Worm (Caenorhabditis elegans) whole organism, young adult: ENCODE results near the gene tmem-218.
A peak's percentile ranks its signal among the peaks of the same experiment; 100 is the strongest.

Experiments used
- B0261.1 ChIP-seq: sonication (generic microtip); optimal IDR thresholded peaks from 2 replicates; lab custom pipeline; 2016; ENCODE audit warnings: mild to moderate bottlenecking, missing genetic modification characterization, moderate library complexity, missing compliant biosample characterization
- F33H1.4 ChIP-seq: fragments of 200-800 bp; sonication (Bioruptor generic); IDR thresholded peaks from 2 replicates; pipeline ENCODE4 v1.3.6; 2022; ENCODE audit warnings: missing genetic modification reagents, missing genetic modification characterization, missing compliant biosample characterization
- F52B5.7 ChIP-seq: sonication (generic microtip); optimal IDR thresholded peaks from 2 replicates; lab custom pipeline; 2016; ENCODE audit warnings: mild to moderate bottlenecking, missing genetic modification characterization, missing compliant biosample characterization
- F55B11.4 ChIP-seq: sonication (generic microtip); optimal IDR thresholded peaks from 2 replicates; lab custom pipeline; 2016; ENCODE audit warnings: missing compliant biosample characterization, missing genetic modification characterization, borderline replicate concordance; ENCODE audit not compliant: insufficient read depth
- F57A8.1 ChIP-seq: fragments of 200-800 bp; sonication (Bioruptor generic); optimal IDR thresholded peaks from 2 replicates; lab custom pipeline; 2018; ENCODE audit warnings: mild to moderate bottlenecking, missing genetic modification characterization, moderate library complexity, missing compliant biosample characterization
- F57C9.4 ChIP-seq: sonication (generic microtip); optimal IDR thresholded peaks from 2 replicates; lab custom pipeline; 2017; ENCODE audit warnings: mild to moderate bottlenecking, missing genetic modification characterization, missing compliant biosample characterization
- K12H6.12 ChIP-seq: fragments of 200-800 bp; sonication (Bioruptor generic); optimal IDR thresholded peaks from 2 replicates; lab custom pipeline; 2018; ENCODE audit warnings: mild to moderate bottlenecking, missing genetic modification characterization, missing compliant biosample characterization
- T07F8.4 ChIP-seq: sonication (generic microtip); optimal IDR thresholded peaks from 2 replicates; lab custom pipeline; 2016; ENCODE audit warnings: mild to moderate bottlenecking, missing genetic modification characterization, moderate library complexity, missing compliant biosample characterization
- akir-1 ChIP-seq: fragments of 200-800 bp; sonication (Bioruptor generic); optimal IDR thresholded peaks from 2 replicates; lab custom pipeline; 2018; ENCODE audit warnings: mild to moderate bottlenecking, missing genetic modification characterization, moderate library complexity, missing compliant biosample characterization
- athp-1 ChIP-seq: sonication (generic microtip); optimal IDR thresholded peaks from 2 replicates; lab custom pipeline; 2017; ENCODE audit warnings: mild to moderate bottlenecking, missing genetic modification characterization, missing compliant biosample characterization
- attf-3 ChIP-seq: fragments of 200-800 bp; sonication (Bioruptor generic); conservative IDR thresholded peaks from 2 replicates; pipeline ENCODE4 v1.3.6; 2022; ENCODE audit warnings: missing genetic modification reagents, missing genetic modification characterization, missing compliant biosample characterization
- bed-1 ChIP-seq: fragments of 200-800 bp; sonication (Bioruptor generic); IDR thresholded peaks from 2 replicates; pipeline ENCODE4 v1.3.6; 2022; ENCODE audit warnings: missing genetic modification reagents, missing genetic modification characterization, missing compliant biosample characterization
- cebp-1 ChIP-seq, 2 experiments: fragments of 200-800 bp in 1 of 2; sonication (Bioruptor generic) in 1 of 2; sonication (generic microtip) in 1 of 2; IDR thresholded peaks in 1 of 2; optimal IDR thresholded peaks in 1 of 2; 2 replicates each; pipeline versions ENCODE4 v1.3.6 to Lab custom; 2017 to 2022; ENCODE audit warnings: missing compliant biosample characterization in 2 of 2, missing genetic modification characterization in 2 of 2, mild to moderate bottlenecking in 1 of 2, missing genetic modification reagents in 1 of 2, moderate library complexity in 1 of 2
- ceh-100 ChIP-seq: fragments of 200-800 bp; sonication (Bioruptor generic); IDR thresholded peaks from 2 replicates; pipeline ENCODE4 v1.3.6; 2022; ENCODE audit warnings: missing genetic modification reagents, missing genetic modification characterization, missing compliant biosample characterization
- dpff-1 ChIP-seq: sonication (generic microtip); optimal IDR thresholded peaks from 2 replicates; lab custom pipeline; 2017; ENCODE audit warnings: mild to moderate bottlenecking, missing genetic modification characterization, missing compliant biosample characterization
- ekl-4 ChIP-seq: fragments of 200-800 bp; sonication (Bioruptor generic); IDR thresholded peaks from 2 replicates; pipeline ENCODE4 v1.3.6; 2022; ENCODE audit warnings: missing genetic modification reagents, missing genetic modification characterization, missing compliant biosample characterization
- gei-17 ChIP-seq: fragments of 200-800 bp; sonication (Bioruptor generic); optimal IDR thresholded peaks from 2 replicates; lab custom pipeline; 2018; ENCODE audit warnings: mild to moderate bottlenecking, missing genetic modification characterization, missing compliant biosample characterization
- lin-26 ChIP-seq: fragments of 200-800 bp; sonication (Bioruptor generic); IDR thresholded peaks from 2 replicates; pipeline ENCODE4 v1.3.6; 2022; ENCODE audit warnings: missing genetic modification reagents, missing genetic modification characterization, missing compliant biosample characterization
- madf-10 ChIP-seq: sonication (generic microtip); optimal IDR thresholded peaks from 2 replicates; lab custom pipeline; 2016; ENCODE audit warnings: mild to moderate bottlenecking, missing genetic modification characterization, missing compliant biosample characterization
- madf-6 ChIP-seq: fragments of 200-800 bp; sonication (Bioruptor generic); IDR thresholded peaks from 2 replicates; pipeline ENCODE4 v1.3.6; 2022; ENCODE audit warnings: missing genetic modification reagents, missing genetic modification characterization, missing compliant biosample characterization
- nhr-120 ChIP-seq: fragments of 200-800 bp; sonication (Bioruptor generic); IDR thresholded peaks from 2 replicates; pipeline ENCODE4 v1.3.6; 2022; ENCODE audit warnings: missing genetic modification characterization, missing compliant biosample characterization
- nhr-179 ChIP-seq: sonication (generic microtip); optimal IDR thresholded peaks from 2 replicates; lab custom pipeline; 2016; ENCODE audit warnings: mild to moderate bottlenecking, missing genetic modification characterization, missing compliant biosample characterization
- rcor-1 ChIP-seq: fragments of 200-800 bp; sonication (Bioruptor generic); IDR thresholded peaks from 2 replicates; pipeline ENCODE4 v1.3.6; 2022; ENCODE audit warnings: missing genetic modification reagents, missing genetic modification characterization, missing compliant biosample characterization
- repo-1 ChIP-seq: sonication (generic microtip); optimal IDR thresholded peaks from 2 replicates; lab custom pipeline; 2017; ENCODE audit warnings: mild to moderate bottlenecking, missing genetic modification characterization, missing compliant biosample characterization
- rpc-1 ChIP-seq, 2 experiments: fragments of 150-350 bp in 1 of 2; sonication (generic microtip) in 1 of 2; optimal IDR thresholded peaks; 2 replicates each; lab custom pipeline; 2014 to 2018; ENCODE audit warnings: missing biosample characterization in 1 of 2, missing genetic modification characterization in 1 of 2, missing genetic modification reagents in 1 of 2, missing genotype in 1 of 2
- snpc-1.1 ChIP-seq: sonication (generic microtip); optimal IDR thresholded peaks from 2 replicates; lab custom pipeline; 2017; ENCODE audit warnings: missing genetic modification characterization, mild to moderate bottlenecking, missing compliant biosample characterization, antibody characterized with exemption, moderate library complexity, missing genotype, missing genetic modification reagents; ENCODE audit not compliant: insufficient read depth
- snpc-3.4 ChIP-seq: sonication (generic microtip); optimal IDR thresholded peaks from 2 replicates; lab custom pipeline; 2017; ENCODE audit warnings: missing genetic modification characterization, mild to moderate bottlenecking, missing compliant biosample characterization, antibody characterized with exemption, moderate library complexity, missing genotype, missing genetic modification reagents
- somi-1 ChIP-seq: fragments of 200-800 bp; sonication (Bioruptor generic); optimal IDR thresholded peaks from 2 replicates; lab custom pipeline; 2018; ENCODE audit warnings: mild to moderate bottlenecking, missing genetic modification characterization, missing compliant biosample characterization
- zfh-2 ChIP-seq: fragments of 200-800 bp; sonication (Bioruptor generic); conservative IDR thresholded peaks from 2 replicates; pipeline ENCODE4 v1.3.6; 2022; ENCODE audit warnings: missing genetic modification reagents, missing genetic modification characterization, missing compliant biosample characterization
- zim-3 ChIP-seq: sonication (generic microtip); optimal IDR thresholded peaks from 2 replicates; lab custom pipeline; 2017; ENCODE audit warnings: mild to moderate bottlenecking, missing genetic modification characterization, moderate library complexity, missing compliant biosample characterization
- ztf-22 ChIP-seq: fragments of 200-800 bp; sonication (Bioruptor generic); optimal IDR thresholded peaks from 2 replicates; lab custom pipeline; 2018; ENCODE audit warnings: mild to moderate bottlenecking, missing genetic modification characterization, moderate library complexity, missing compliant biosample characterization
- ztf-25 ChIP-seq: fragments of 200-800 bp; sonication (Bioruptor generic); IDR thresholded peaks from 2 replicates; pipeline ENCODE4 v1.3.6; 2022; ENCODE audit warnings: missing genetic modification reagents, missing genetic modification characterization, missing compliant biosample characterization
- ztf-28 ChIP-seq: fragments of 200-800 bp; sonication (Bioruptor generic); IDR thresholded peaks from 2 replicates; pipeline ENCODE4 v1.3.6; 2022; ENCODE audit warnings: missing genetic modification reagents, missing genetic modification characterization, missing compliant biosample characterization

The tmem-218 gene

DNA sequence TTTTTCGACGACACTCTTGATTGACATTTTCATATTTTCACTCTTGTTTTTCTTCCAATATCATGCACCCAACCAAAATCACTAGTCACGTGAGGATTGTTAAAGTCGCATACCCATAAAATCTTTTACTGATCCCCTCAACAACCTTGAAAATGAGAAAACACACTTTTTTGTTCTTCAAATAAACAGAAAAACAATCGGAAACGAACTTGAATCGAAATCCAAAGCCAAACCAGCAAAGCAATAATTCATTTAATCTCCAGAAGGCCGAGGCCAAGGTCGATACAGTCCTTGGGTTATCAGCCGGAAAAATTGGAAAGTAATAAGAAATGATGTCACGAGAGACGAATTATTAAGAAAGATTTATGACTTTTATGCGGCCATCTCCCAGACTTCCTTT is 5.7 kb upstream of the tmem-218 start:
- TF ChIP-seq rcor-1 (GFP tag; lab: Robert Waterston, UW) (no peak), ztf-22 (GFP tag; lab: Kevin White, UChicago) (no peak), nhr-179 (tag; lab: Kevin White, UChicago) (no peak), lin-26 (GFP tag; lab: Robert Waterston, UW) (no peak), dpff-1 (tag; lab: Kevin White, UChicago) (no peak), B0261.1 (tag; lab: Kevin White, UChicago) (no peak), ceh-100 (GFP tag; lab: Robert Waterston, UW) (no peak), ztf-28 (no peak), zim-3 (tag; lab: Kevin White, UChicago) (no peak), F57A8.1 (GFP tag; lab: Kevin White, UChicago) (no peak), madf-6 (no peak), F52B5.7 (tag; lab: Kevin White, UChicago) (no peak), cebp-1 (GFP tag; IDR thresholded peaks at IDR 0.05; lab: Robert Waterston, UW) (no peak), cebp-1 (tag; optimal IDR thresholded peaks at IDR 0.05; lab: Kevin White, UChicago) (no peak), snpc-1.1 (tag; lab: Kevin White, UChicago) (no peak), somi-1 (GFP tag; lab: Kevin White, UChicago) (no peak), repo-1 (tag; lab: Kevin White, UChicago) (no peak)

DNA sequence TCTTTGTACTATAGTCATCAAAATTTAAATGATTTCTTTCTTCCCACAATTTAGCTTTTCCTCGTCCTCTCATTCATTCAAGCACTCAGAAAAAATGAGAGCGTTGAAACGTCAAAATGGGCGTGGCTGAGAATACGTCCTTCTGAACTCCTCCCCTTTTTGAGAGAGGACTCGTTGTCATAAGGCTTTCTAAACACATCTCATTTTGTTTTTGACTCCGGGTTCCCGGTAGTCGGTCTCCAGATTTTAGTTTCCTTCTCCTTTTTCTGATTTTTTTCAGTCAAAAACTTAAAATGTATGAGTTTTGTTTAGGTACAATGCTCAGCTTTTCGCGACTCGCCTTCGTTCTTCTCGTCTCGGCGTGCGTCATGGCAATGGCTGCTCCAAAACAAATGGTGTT is 12.7 kb downstream of the tmem-218 start, which contains the start of gene nlp-6:
Gene nlp-6 (plus strand): TSS at position 301 of the 400 bp plus-strand sequence.
- TF ChIP-seq F33H1.4 (GFP tag; lab: Robert Waterston, UW) (no peak), ekl-4 (GFP tag; lab: Robert Waterston, UW) (no peak), ztf-28 (no peak), snpc-3.4 (tag; lab: Kevin White, UChicago) (no peak), T07F8.4 (tag; lab: Kevin White, UChicago) (no peak), rpc-1 (optimal IDR thresholded peaks at IDR 0.05; lab: Kevin White, UChicago) (no peak), rpc-1 (tag; optimal IDR thresholded peaks at IDR 0.05; lab: Kevin White, UChicago) (no peak), bed-1 (GFP tag; lab: Robert Waterston, UW) (no peak), ztf-25 (GFP tag; lab: Robert Waterston, UW) (no peak), gei-17 (GFP tag; lab: Kevin White, UChicago) (no peak), nhr-120 (GFP tag; lab: Robert Waterston, UW) (no peak), akir-1 (no peak), F55B11.4 (tag; lab: Kevin White, UChicago) (no peak)
- TF ChIP-seq, all 124 proteins: peak for 0

DNA sequence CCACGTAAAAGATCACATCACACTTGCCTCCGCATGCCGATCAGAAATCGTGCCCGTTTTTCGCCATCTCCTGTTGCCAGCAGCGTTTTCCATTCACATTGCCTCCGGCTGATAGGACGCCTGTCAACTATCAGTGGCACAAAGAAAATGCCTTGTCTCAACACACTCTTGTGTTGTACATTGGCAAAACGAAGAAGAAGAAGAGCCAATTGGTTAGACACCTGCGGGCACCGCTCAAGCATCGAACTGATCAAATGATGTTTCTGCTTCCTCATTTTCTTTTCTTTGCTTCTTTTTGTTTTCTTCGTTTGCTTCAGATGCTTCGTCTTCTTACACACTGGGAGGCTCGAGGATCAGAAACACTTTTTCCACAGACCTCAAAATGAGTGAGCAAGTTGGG is 17.8 kb downstream of the tmem-218 start:
- no peak for TF ChIP-seq F57C9.4 (tag; lab: Kevin White, UChicago)
- TF ChIP-seq ztf-25 (GFP tag; lab: Robert Waterston, UW), result no peak
- TF ChIP-seq attf-3, result no peak
- TF ChIP-seq zim-3 (tag; lab: Kevin White, UChicago), result no peak

DNA sequence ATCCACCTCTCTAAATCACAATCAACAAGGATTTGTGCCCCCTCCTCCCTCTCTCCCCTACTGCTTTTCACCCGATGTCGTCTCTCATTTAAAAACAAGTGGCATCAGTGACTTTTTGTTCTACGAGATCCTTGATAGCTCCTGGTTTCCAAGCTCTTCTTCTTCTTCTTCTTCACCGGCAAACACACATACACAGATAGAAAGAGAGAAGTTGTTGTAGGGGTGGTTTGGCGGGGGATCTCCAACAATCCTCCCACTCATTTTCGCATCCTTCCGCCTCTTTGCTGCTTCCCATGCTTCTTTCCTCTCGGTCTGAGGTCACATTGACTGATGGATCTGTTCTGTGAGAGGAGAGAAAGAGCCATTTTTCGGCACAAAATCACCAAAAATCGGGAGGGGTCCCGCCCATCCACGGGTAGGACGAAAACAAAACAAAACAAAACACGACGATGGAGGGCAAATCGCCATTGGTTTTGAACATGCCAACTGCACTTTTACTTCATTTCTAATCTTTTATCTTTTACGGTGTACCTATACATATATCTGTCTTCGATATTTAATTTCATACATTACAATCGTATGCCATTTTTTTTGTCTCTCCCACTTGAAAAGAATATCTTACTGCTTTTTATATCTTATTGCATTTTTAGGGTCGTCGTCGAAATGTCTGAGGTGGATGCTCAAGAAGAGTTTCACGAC is 21.0 kb downstream of the tmem-218 start, which contains the start of gene T23E7.2:
Gene T23E7.2 (plus strand): TSS at position 649 of the 699 bp plus-strand sequence.
- no peak for TF ChIP-seq madf-10
- TF ChIP-seq K12H6.12 (tag; lab: Kevin White, UChicago), result peak; percentile 24
- TF ChIP-seq zfh-2 (GFP tag; lab: Robert Waterston, UW), result 0 out of 2 replicates have a peak, but pooled peaks have one; percentile 10
- no peak for TF ChIP-seq athp-1 (tag; lab: Kevin White, UChicago)
- TF ChIP-seq nhr-120 (GFP tag; lab: Robert Waterston, UW), result no peak
